Worm (Caenorhabditis elegans) whole organism, L2 larva: ENCODE results near the gene C48B4.13.

Experiments used
- C34F6.9 ChIP-seq: fragments of 150-350 bp; optimal IDR thresholded peaks from 2 replicates; lab custom pipeline; 2014; ENCODE audit warnings: missing biosample characterization, missing genetic modification characterization
- R02D3.7 ChIP-seq: fragments of 150-350 bp; optimal IDR thresholded peaks from 2 replicates; lab custom pipeline; 2014; ENCODE audit warnings: missing biosample characterization, missing genetic modification characterization
- Y55F3AM.14 ChIP-seq: fragments of 200-800 bp; sonication (Bioruptor generic); optimal IDR thresholded peaks from 2 replicates; lab custom pipeline; 2018; ENCODE audit warnings: mild to moderate bottlenecking, missing genetic modification characterization, missing compliant biosample characterization
- ama-1 ChIP-seq: fragments of 150-350 bp; optimal IDR thresholded peaks from 2 replicates; lab custom pipeline; 2018; ENCODE audit warnings: inconsistent platforms
- dmd-4 ChIP-seq: sonication (generic microtip); optimal IDR thresholded peaks from 2 replicates; lab custom pipeline; 2017; ENCODE audit warnings: missing biosample characterization, missing genetic modification characterization
- egl-27 ChIP-seq: sonication (generic microtip); optimal IDR thresholded peaks from 3 replicates; lab custom pipeline; 2017; ENCODE audit warnings: missing biosample characterization, missing genetic modification reagents, missing genetic modification characterization
- elt-1 ChIP-seq: fragments of 150-350 bp; optimal IDR thresholded peaks from 2 replicates; lab custom pipeline; 2014; ENCODE audit warnings: missing biosample characterization, missing genetic modification characterization
- fos-1 ChIP-seq: fragments of 150-350 bp; optimal IDR thresholded peaks from 2 replicates; lab custom pipeline; 2014; ENCODE audit warnings: missing biosample characterization, missing genetic modification characterization
- mdl-1 ChIP-seq, 2 experiments: fragments of 150-350 bp in 1 of 2; sonication (generic microtip) in 1 of 2; optimal IDR thresholded peaks; 2 replicates each; lab custom pipeline; 2017; ENCODE audit warnings: missing biosample characterization in 2 of 2, missing genetic modification characterization in 2 of 2
- nhr-21 ChIP-seq: fragments of 150-350 bp; optimal IDR thresholded peaks from 2 replicates; lab custom pipeline; 2014; ENCODE audit warnings: missing biosample characterization, missing genetic modification characterization
- nhr-237 ChIP-seq: fragments of 150-350 bp; optimal IDR thresholded peaks from 2 replicates; lab custom pipeline; 2014; ENCODE audit warnings: missing biosample characterization, missing genetic modification characterization
- nhr-25 ChIP-seq: fragments of 150-350 bp; sonication (generic microtip); optimal IDR thresholded peaks from 3 replicates; lab custom pipeline; 2014; ENCODE audit warnings: missing biosample characterization, missing genetic modification characterization
- sma-3 ChIP-seq: sonication (generic microtip); optimal IDR thresholded peaks from 2 replicates; lab custom pipeline; 2016; ENCODE audit warnings: missing genetic modification reagents, missing genetic modification characterization, missing compliant biosample characterization
- sma-9 ChIP-seq, 2 experiments: fragments of 150-350 bp in 1 of 2; sonication (generic microtip) in 1 of 2; optimal IDR thresholded peaks; 2 replicates each; lab custom pipeline; 2014 to 2016; ENCODE audit warnings: missing genetic modification characterization in 2 of 2, mild to moderate bottlenecking in 1 of 2, missing biosample characterization in 1 of 2, missing compliant biosample characterization in 1 of 2, missing genetic modification reagents in 1 of 2, moderate library complexity in 1 of 2
- unc-39 ChIP-seq: fragments of 150-350 bp; optimal IDR thresholded peaks from 2 replicates; lab custom pipeline; 2014; ENCODE audit warnings: missing biosample characterization, missing genetic modification characterization
- zag-1 ChIP-seq: fragments of 150-350 bp; optimal IDR thresholded peaks from 2 replicates; lab custom pipeline; 2014; ENCODE audit warnings: missing biosample characterization, missing genetic modification characterization
- ztf-1 ChIP-seq: fragments of 200-800 bp; sonication (Bioruptor generic); conservative IDR thresholded peaks from 2 replicates; pipeline ENCODE4 v1.3.6; 2022; ENCODE audit warnings: missing genetic modification characterization, missing compliant biosample characterization

The C48B4.13 gene

DNA sequence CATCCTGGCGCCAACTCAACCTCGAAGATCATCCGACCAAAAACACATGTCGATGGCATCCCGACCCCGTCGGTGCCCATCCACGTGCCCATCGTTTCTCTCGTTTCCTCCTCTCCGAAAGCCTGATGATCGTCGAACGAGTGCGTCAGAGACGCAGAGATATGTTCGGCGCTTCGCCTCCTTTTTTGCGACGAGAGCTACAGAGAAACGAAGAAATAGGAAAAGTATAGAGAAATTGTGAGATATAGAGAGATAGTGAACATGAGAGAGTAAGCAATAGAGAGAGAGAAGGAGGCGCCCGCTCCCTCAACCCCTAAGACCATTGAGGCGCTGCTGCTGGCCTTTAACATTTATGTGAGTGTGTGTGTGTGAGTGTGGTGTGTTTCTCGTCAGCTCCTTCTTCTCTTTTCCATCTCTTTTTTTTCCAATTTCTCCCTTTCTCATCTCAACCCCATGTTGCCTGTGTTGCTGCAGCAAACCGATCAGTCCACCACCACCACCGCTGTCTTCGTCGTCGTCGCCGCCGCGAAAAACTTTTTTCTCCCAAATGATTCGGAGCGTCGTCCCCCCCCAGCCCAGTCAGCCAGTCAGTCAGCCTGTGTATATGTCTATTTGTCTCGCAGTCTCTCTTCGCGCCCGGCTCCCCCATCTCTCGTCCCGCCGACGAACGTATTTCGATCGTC, 50.7 kb downstream of the C48B4.13 start, which contains the start of gene hlh-11 (continued):
- TF ChIP-seq nhr-25, result peak; percentile 93
- TF ChIP-seq R02D3.7 (tag; lab: Kevin White, UChicago), result no peak
- TF ChIP-seq egl-27 (tag; lab: Kevin White, UChicago), result peak; percentile 78
- peak; percentile 80 for TF ChIP-seq zag-1 (tag; lab: Kevin White, UChicago)
- peak; percentile 92 for TF ChIP-seq fos-1 (tag; lab: Kevin White, UChicago)
- no peak for TF ChIP-seq unc-39 (tag; lab: Kevin White, UChicago)
- peak; percentile 98 for TF ChIP-seq sma-9 (GFP tag; optimal IDR thresholded peaks at IDR 0.05; lab: Kevin White, UChicago)
- TF ChIP-seq sma-9 (tag; optimal IDR thresholded peaks at IDR 0.05; lab: Kevin White, UChicago), result no peak
- TF ChIP-seq ztf-1, result no peak
- peak; percentile 89 for TF ChIP-seq sma-3
- TF ChIP-seq nhr-237 (tag; lab: Kevin White, UChicago), result no peak
- peak; percentile 85 for TF ChIP-seq Y55F3AM.14 (GFP tag; lab: Kevin White, UChicago)
- TF ChIP-seq elt-1, result no peak
- TF ChIP-seq ama-1 (lab: Kevin White, UChicago), result no peak
- peak; percentile 92 to 98 for TF ChIP-seq mdl-1 (tag; optimal IDR thresholded peaks at IDR 0.05; lab: Kevin White, UChicago)
- TF ChIP-seq nhr-21 (tag; lab: Kevin White, UChicago), result peak; percentile 91
- no peak for TF ChIP-seq dmd-4
- peak; percentile 97 for TF ChIP-seq C34F6.9
